Worm (Caenorhabditis elegans) whole organism, young adult: ENCODE data around the gene ceh-43.

Experiments used
- ceh-58 ChIP-seq: fragments of 200-800 bp; sonication (Bioruptor generic); IDR thresholded peaks from 2 replicates; pipeline ENCODE4 v1.3.6; 2022; ENCODE audit warnings: missing genetic modification characterization, missing compliant biosample characterization
- pbrm-1 ChIP-seq: fragments of 200-800 bp; sonication (Bioruptor generic); IDR thresholded peaks from 2 replicates; pipeline ENCODE4 v1.3.6; 2022; ENCODE audit warnings: missing genetic modification reagents, missing genetic modification characterization, missing compliant biosample characterization

DNA sequence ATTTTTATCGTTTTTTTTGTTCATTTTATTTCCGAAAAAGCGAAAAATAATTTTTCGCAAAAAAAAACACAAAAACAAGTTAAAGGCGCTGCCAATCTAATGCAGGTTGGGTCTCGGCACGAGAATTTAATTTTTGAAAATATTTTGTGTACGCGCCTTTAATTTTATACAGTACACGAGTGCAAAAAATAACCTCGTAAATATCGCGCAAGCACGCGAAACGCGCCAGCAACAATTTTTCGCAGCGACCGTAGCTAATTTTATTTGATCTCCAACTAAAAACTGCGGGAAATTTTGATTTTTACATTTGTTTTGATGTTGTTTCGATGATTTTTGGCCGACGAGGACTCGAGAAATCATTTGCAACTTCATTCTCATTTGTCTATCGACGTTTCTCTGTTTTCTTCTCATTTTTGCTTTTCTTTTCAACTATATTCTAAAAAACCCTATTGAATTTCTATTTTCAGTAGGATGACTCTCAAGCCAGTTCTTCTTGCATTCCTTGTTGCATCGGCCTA is 39.2 kb upstream of the ceh-43 start, which contains the start of gene cpg-1:
- TF ChIP-seq pbrm-1 (peak; percentile 91), ceh-58 (GFP tag; lab: Robert Waterston, UW) (no peak)
